Worm (Caenorhabditis elegans) whole organism, L2 larva: ENCODE data around the gene H02F09.2.

Experiments used
- aly-2 ChIP-seq: fragments of 150-350 bp; optimal IDR thresholded peaks from 2 replicates; lab custom pipeline; 2014; ENCODE audit warnings: missing biosample characterization, missing genetic modification characterization
- ceh-16 ChIP-seq: fragments of 150-350 bp; optimal IDR thresholded peaks from 2 replicates; lab custom pipeline; 2014; ENCODE audit warnings: missing biosample characterization, missing genetic modification characterization
- nhr-11 ChIP-seq: fragments of 150-350 bp; optimal IDR thresholded peaks from 2 replicates; lab custom pipeline; 2014; ENCODE audit warnings: missing biosample characterization, missing genetic modification characterization
- nhr-12 ChIP-seq: fragments of 150-350 bp; optimal IDR thresholded peaks from 2 replicates; lab custom pipeline; 2014; ENCODE audit warnings: missing biosample characterization, missing genetic modification characterization
- nhr-129 ChIP-seq: fragments of 150-350 bp; optimal IDR thresholded peaks from 2 replicates; lab custom pipeline; 2014; ENCODE audit warnings: missing biosample characterization, missing genetic modification characterization
- snpc-4 ChIP-seq: fragments of 150-350 bp; optimal IDR thresholded peaks from 2 replicates; lab custom pipeline; 2014; ENCODE audit warnings: missing biosample characterization, missing genetic modification characterization
- unc-62 ChIP-seq: fragments of 150-350 bp; optimal IDR thresholded peaks from 2 replicates; lab custom pipeline; 2014; ENCODE audit warnings: missing biosample characterization, missing genetic modification reagents, missing genetic modification characterization

DNA sequence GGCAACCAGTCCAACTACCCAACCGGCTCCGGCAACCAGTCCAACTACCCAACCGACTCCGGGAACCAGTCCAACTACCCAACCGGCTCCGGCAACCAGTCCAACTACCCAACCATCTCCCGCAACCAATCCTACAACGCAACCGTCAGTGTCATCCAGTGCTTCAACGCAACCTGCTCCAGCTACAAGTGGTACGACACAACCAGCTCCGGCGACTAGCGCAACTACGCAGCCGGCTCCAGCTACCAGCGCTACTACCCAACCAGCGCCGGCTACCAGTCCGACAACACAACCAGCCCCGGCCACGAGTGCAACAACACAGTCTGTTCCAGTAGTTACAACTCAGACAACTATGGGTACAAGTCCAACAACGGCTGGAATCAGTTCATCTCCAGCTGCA lies 23.0 kb upstream of the H02F09.2 start:
- no peak for TF ChIP-seq snpc-4 (tag; lab: Kevin White, UChicago)
- TF ChIP-seq nhr-129 (tag; lab: Kevin White, UChicago), result no peak
- no peak for TF ChIP-seq unc-62 (GFP tag; lab: Kevin White, UChicago)
- TF ChIP-seq nhr-11 (tag; lab: Kevin White, UChicago), result no peak
- no peak for TF ChIP-seq nhr-12 (tag; lab: Kevin White, UChicago)
- no peak for TF ChIP-seq ceh-16 (tag; lab: Kevin White, UChicago)
- TF ChIP-seq aly-2 (tag; lab: Kevin White, UChicago), result no peak
